Worm (Caenorhabditis elegans): ENCODE results near the gene R09D1.14.
"Not testable (repeated sequence)": the region's sequence is repeated elsewhere in the genome, so short reads cannot be mapped to it uniquely, and the experiment has no call there.

Gene R09D1.14

ce11 chrII:9459462-9459861, at the start of gene R09D1.14:
R09D1.14 (minus strand) TSS chrII:9459562.
- TF ChIP-seq unc-62 (GFP tag; optimal IDR thresholded peaks at IDR 0.05) = not testable (repeated sequence)

DNA sequence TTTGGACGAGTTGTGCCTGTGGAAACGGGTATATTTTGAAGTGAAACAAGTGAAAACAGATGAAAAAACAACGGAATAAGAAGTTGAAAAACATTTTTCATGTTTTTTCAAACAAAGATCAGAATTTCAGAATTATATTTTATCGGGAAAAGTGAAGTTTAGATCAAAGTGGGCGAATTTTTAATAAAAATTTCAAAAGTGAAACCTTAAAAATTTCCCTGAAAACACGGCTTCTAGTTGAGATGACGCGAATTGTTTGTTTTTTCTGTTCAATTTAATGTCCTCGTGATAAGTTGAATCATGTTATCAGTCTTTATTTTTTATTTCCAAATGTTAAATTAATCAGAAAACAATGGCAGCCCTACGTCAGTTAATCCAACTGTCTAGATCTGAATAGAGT, 47.8 kb upstream of the R09D1.14 start, which contains the start of gene gcy-3:
Gene gcy-3 (minus strand): TSS at position 101 of the 400 bp plus-strand sequence.
- no peak for TF ChIP-seq unc-62 (GFP tag; optimal IDR thresholded peaks at IDR 0.05)

ce11 chrII:9501955-9502354, 42.6 kb upstream of the R09D1.14 start:
- TF ChIP-seq unc-62 (GFP tag; optimal IDR thresholded peaks at IDR 0.05) = no peak

ce11 chrII:9500926-9501325, 41.6 kb upstream of the R09D1.14 start:
- TF ChIP-seq unc-62 (GFP tag; optimal IDR thresholded peaks at IDR 0.05) = no peak

- no peak for TF ChIP-seq unc-62 (GFP tag; optimal IDR thresholded peaks at IDR 0.05)
Observed at ce11 chrII:9498589-9498988, 39.2 kb upstream of the R09D1.14 start.

- no peak for TF ChIP-seq unc-62 (GFP tag; optimal IDR thresholded peaks at IDR 0.05)
Observed at ce11 chrII:9497309-9497708, 37.9 kb upstream of the R09D1.14 start.

DNA sequence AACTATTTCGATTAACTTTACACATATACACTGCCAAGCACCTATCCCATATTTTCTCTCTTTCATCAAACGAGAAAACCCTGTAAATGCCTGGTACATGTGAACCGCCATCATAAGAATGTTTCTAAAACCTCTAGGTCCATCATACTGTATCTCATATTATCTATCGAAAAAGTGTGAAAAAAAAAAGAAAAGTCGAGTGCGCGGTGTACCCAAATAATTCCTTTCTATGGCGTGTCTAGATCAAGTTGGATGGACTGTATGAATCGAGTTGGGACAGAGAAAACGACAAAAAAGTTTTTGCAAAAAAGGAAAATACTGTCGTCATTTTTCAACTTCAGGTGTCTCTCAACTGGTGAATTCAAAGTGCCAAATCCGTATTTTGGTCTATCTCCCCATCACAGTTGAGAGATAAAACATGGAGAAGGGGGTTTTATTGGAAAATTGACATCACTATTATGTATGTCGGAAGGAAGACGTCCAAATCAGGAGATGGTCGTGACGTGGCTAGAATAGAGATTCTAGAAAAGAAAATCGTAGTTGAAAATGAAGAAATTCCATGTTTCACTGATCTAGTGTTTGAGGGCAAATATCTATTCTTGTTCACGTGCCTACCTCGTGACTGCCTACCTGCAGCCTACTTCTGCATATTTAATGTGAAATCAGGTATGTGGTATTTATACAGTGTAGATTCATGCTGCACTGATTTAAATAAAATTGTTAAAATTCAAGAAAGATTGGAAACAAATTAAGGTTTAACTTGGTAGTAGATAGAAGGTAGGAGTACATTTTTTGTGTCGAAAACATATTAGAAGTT, 34.1 kb upstream of the R09D1.14 start:
- no peak for TF ChIP-seq unc-62 (GFP tag; optimal IDR thresholded peaks at IDR 0.05)

- TF ChIP-seq unc-62 (GFP tag; optimal IDR thresholded peaks at IDR 0.05) = no peak
Observed at ce11 chrII:9491045-9491444, 31.7 kb upstream of the R09D1.14 start.

DNA sequence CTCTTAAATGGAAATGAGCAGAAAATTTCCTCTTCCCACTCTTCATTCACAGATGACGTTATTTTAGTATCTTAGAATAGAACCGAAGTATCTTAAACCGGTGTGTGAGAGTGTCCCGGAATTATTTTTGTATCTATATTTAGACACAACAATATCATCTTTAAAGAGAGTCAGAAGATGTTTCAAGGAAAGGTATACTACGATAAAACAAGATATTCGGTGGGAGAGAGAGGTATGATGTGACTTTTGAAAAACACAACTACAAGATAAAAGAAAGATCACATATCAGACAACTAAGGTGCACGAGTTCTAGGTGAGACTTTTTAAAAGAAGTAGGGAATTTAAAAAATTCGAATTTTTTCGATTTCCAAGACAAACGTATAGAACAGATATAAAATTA, 31.2 kb upstream of the R09D1.14 start:
- no peak for TF ChIP-seq unc-62 (GFP tag; optimal IDR thresholded peaks at IDR 0.05)

DNA sequence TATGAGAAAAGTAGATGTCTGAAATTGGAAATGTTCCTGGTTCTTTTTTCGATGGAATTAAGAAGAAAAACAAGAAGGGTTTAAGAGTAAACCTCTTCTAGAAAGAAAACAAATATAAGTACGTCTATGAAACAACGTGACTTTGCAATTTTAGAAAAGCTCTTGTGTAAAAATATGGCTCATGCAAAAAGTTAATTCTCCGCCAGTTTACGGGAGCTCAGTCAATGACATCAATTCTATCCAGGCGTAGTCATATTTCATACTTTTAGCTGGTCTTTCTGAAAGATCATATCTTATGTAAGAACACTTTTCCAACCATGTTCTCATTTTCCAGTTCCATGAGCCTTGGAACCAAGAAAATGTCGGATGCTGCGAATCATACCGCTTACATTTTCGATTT, 30.6 kb upstream of the R09D1.14 start:
- no peak for TF ChIP-seq unc-62 (GFP tag; optimal IDR thresholded peaks at IDR 0.05)

- TF ChIP-seq unc-62 (GFP tag; optimal IDR thresholded peaks at IDR 0.05) = no peak
Observed at ce11 chrII:9487337-9487950, 28.1 kb upstream of the R09D1.14 start, which contains the start of gene T19H5.4. T19H5.4 (minus strand) TSS chrII:9487387.

ce11 chrII:9485081-9485730, 25.8 kb upstream of the R09D1.14 start:
- TF ChIP-seq unc-62 (GFP tag; optimal IDR thresholded peaks at IDR 0.05) = no peak

DNA sequence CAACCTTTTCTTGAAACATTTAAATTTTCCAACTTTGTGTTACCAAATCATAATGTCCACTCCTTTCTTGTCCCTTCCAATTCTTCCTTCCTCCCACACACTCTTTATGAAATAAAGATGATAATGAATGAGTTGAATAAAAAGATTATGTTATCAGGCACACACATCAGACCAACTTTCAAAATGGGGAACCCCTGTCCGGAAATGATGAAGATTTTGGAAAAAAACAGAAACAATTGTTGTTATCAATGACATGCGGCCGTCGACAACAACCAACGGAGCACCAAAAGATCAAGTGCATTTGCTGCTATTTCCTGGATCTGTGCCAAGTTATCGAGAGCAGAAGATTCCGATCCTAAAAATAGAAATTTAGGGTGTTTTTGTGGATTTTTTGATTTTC, 24.0 kb upstream of the R09D1.14 start:
- TF ChIP-seq unc-62 (GFP tag; optimal IDR thresholded peaks at IDR 0.05) = no peak

- TF ChIP-seq unc-62 (GFP tag; optimal IDR thresholded peaks at IDR 0.05) = no peak
Observed at ce11 chrII:9482529-9482928, 23.2 kb upstream of the R09D1.14 start.

ce11 chrII:9481427-9481826, 22.1 kb upstream of the R09D1.14 start:
- TF ChIP-seq unc-62 (GFP tag; optimal IDR thresholded peaks at IDR 0.05) = no peak

- no peak for TF ChIP-seq unc-62 (GFP tag; optimal IDR thresholded peaks at IDR 0.05)
Observed at ce11 chrII:9480006-9480405, 20.6 kb upstream of the R09D1.14 start, which contains the start of gene T19H5.7. T19H5.7 (minus strand) TSS chrII:9480106.

- TF ChIP-seq unc-62 (GFP tag; optimal IDR thresholded peaks at IDR 0.05) = no peak
Observed at ce11 chrII:9477567-9477966, 18.2 kb upstream of the R09D1.14 start, which contains the start of gene chil-27. chil-27 (plus strand) TSS chrII:9477867.
